Fruit fly (Drosophila melanogaster): ENCODE results near the gene CG33689.

dm6 chr3L:16198920-16199319 is 1.1 kb upstream of the CG33689 start, which contains the start of gene CG33688:
- no peak for TF ChIP-seq Xbp1 (GFP tag; optimal IDR thresholded peaks at IDR 0.05)
- no peak for TF ChIP-seq fd3F (GFP tag; optimal IDR thresholded peaks at IDR 0.05)
- no peak for TF ChIP-seq tgo (GFP tag; IDR thresholded peaks at IDR 0.05)
- TF ChIP-seq dpn (GFP tag; optimal IDR thresholded peaks at IDR 0.05): no peak
- TF ChIP-seq E2f1 (GFP tag; IDR thresholded peaks at IDR 0.05): no peak
- TF ChIP-seq D19A (tag; optimal IDR thresholded peaks at IDR 0.05): no peak
- no peak for TF ChIP-seq PHDP (tag; optimal IDR thresholded peaks at IDR 0.05)
- TF ChIP-seq knrl (GFP tag; IDR thresholded peaks at IDR 0.05; ENCODE audit: partially characterized antibody): no peak
- TF ChIP-seq CG32767 (GFP tag; IDR thresholded peaks at IDR 0.05): no peak
